Fruit fly (Drosophila melanogaster) whole organism, embryonic: ENCODE measurements around the gene CG8851.

Experiments used
- BtbVII ChIP-seq: fragments of 200-800 bp; sonication (Bioruptor generic); optimal IDR thresholded peaks from 3 replicates; lab custom pipeline; 2017; ENCODE audit warnings: missing biosample characterization, mild to moderate bottlenecking, missing genetic modification characterization
- CG11456 ChIP-seq: fragments of 200-800 bp; sonication (Bioruptor generic); IDR thresholded peaks from 3 replicates; pipeline ENCODE4 v1.3.6; 2022; ENCODE audit warnings: missing biosample characterization, missing genetic modification characterization
- CG12219 ChIP-seq: fragments of 200-800 bp; sonication (Bioruptor generic); optimal IDR thresholded peaks from 3 replicates; lab custom pipeline; 2018; ENCODE audit warnings: missing biosample characterization, mild to moderate bottlenecking, missing genetic modification characterization
- CG13123 ChIP-seq: fragments of 200-800 bp; sonication (Bioruptor generic); optimal IDR thresholded peaks from 2 replicates; lab custom pipeline; 2016; ENCODE audit warnings: missing biosample characterization, missing genetic modification characterization
- CG15514 ChIP-seq: fragments of 200-800 bp; sonication (Bioruptor generic); optimal IDR thresholded peaks from 3 replicates; lab custom pipeline; 2017; ENCODE audit warnings: missing biosample characterization, missing genetic modification characterization, mild to moderate bottlenecking, moderate library complexity, missing genetic modification reagents
- CG16813 ChIP-seq: fragments of 200-800 bp; sonication (Bioruptor generic); IDR thresholded peaks from 3 replicates; pipeline ENCODE4 v1.3.6; 2022; ENCODE audit warnings: missing biosample characterization, missing genetic modification characterization; ENCODE audit not compliant: partially characterized antibody
- CG16815 ChIP-seq: fragments of 200-800 bp; sonication (Bioruptor generic); optimal IDR thresholded peaks from 3 replicates; lab custom pipeline; 2017; ENCODE audit warnings: missing biosample characterization, mild to moderate bottlenecking, missing genetic modification characterization
- CG18011 ChIP-seq: fragments of 200-800 bp; sonication (Bioruptor generic); optimal IDR thresholded peaks from 2 replicates; lab custom pipeline; 2017; ENCODE audit warnings: missing biosample characterization, missing genetic modification characterization, mild to moderate bottlenecking, moderate library complexity, missing genotype
- CG1832 ChIP-seq: fragments of 200-800 bp; sonication (Bioruptor generic); optimal IDR thresholded peaks from 2 replicates; lab custom pipeline; 2017; ENCODE audit warnings: missing biosample characterization, mild to moderate bottlenecking, missing genetic modification characterization, inconsistent platforms
- CG31224 ChIP-seq: fragments of 200-800 bp; sonication (Bioruptor generic); IDR thresholded peaks from 2 replicates; pipeline ENCODE4 v1.3.6; 2022; ENCODE audit warnings: missing biosample characterization, missing genetic modification characterization
- CG31441 ChIP-seq: fragments of 200-800 bp; sonication (Bioruptor generic); IDR thresholded peaks from 2 replicates; pipeline ENCODE4 v1.3.6; 2022; ENCODE audit warnings: missing biosample characterization, missing genetic modification characterization
- CG32772 ChIP-seq: fragments of 200-800 bp; sonication (Bioruptor generic); IDR thresholded peaks from 2 replicates; pipeline ENCODE4 v1.3.6; 2022; ENCODE audit warnings: missing biosample characterization, missing genetic modification characterization
- CG3726 ChIP-seq: fragments of 200-800 bp; sonication (Bioruptor generic); IDR thresholded peaks from 3 replicates; pipeline ENCODE4, ENCODE4 v1.3.6; 2022; ENCODE audit warnings: missing biosample characterization, missing genetic modification characterization
- CG3995 ChIP-seq: fragments of 200-800 bp; sonication (Bioruptor generic); optimal IDR thresholded peaks from 3 replicates; lab custom pipeline; 2016; ENCODE audit warnings: missing biosample characterization, missing genetic modification characterization
- CG42726 ChIP-seq: fragments of 200-800 bp; sonication (Bioruptor generic); IDR thresholded peaks from 2 replicates; pipeline ENCODE4 v1.3.6; 2022; ENCODE audit warnings: missing biosample characterization, missing genetic modification characterization; ENCODE audit not compliant: partially characterized antibody
- CG4820 ChIP-seq: fragments of 200-800 bp; sonication (Bioruptor generic); optimal IDR thresholded peaks from 3 replicates; lab custom pipeline; 2016; ENCODE audit warnings: missing biosample characterization, missing genetic modification characterization
- CG5245 ChIP-seq: fragments of 200-800 bp; sonication (Bioruptor generic); optimal IDR thresholded peaks from 3 replicates; lab custom pipeline; 2016; ENCODE audit warnings: missing biosample characterization, missing genetic modification characterization
- CG6689 ChIP-seq: fragments of 200-800 bp; sonication (Bioruptor generic); IDR thresholded peaks from 2 replicates; pipeline ENCODE4 v1.3.6; 2022; ENCODE audit warnings: missing biosample characterization, missing genetic modification characterization
- CG7357 ChIP-seq: fragments of 200-800 bp; sonication (Bioruptor generic); IDR thresholded peaks from 3 replicates; pipeline ENCODE4 v1.3.6; 2022; ENCODE audit warnings: missing biosample characterization, missing genetic modification characterization
- CkIIα-i1 ChIP-seq: fragments of 200-800 bp; sonication (Bioruptor generic); IDR thresholded peaks from 2 replicates; pipeline ENCODE4 v1.3.6; 2022; ENCODE audit warnings: missing biosample characterization, missing genetic modification characterization
- D19B ChIP-seq: fragments of 200-800 bp; sonication (Bioruptor generic); optimal IDR thresholded peaks from 2 replicates; lab custom pipeline; 2017; ENCODE audit warnings: missing biosample characterization, mild to moderate bottlenecking, missing genetic modification characterization
- Dfd ChIP-seq, 2 experiments: fragments of >200 bp; optimal IDR thresholded peaks; 2 replicates each; lab custom pipeline; 2017; ENCODE audit warnings: missing biosample characterization in 2 of 2, missing genetic modification characterization in 2 of 2
- Dip3 ChIP-seq: fragments of 200-800 bp; sonication (Bioruptor generic); optimal IDR thresholded peaks from 3 replicates; lab custom pipeline; 2016; ENCODE audit warnings: missing biosample characterization, missing genetic modification characterization
- Eip74EF ChIP-seq, 2 experiments: fragments of 200-800 bp in 1 of 2; fragments of >200 bp in 1 of 2; sonication (Bioruptor generic) in 1 of 2; optimal IDR thresholded peaks; 2 replicates each; lab custom pipeline; 2017 to 2019; ENCODE audit warnings: missing biosample characterization in 2 of 2, missing genetic modification characterization in 2 of 2, mild to moderate bottlenecking in 1 of 2, moderate library complexity in 1 of 2
- Elba2 ChIP-seq: fragments of 200-800 bp; sonication (Bioruptor generic); optimal IDR thresholded peaks from 3 replicates; lab custom pipeline; 2016; ENCODE audit warnings: missing biosample characterization, missing genetic modification characterization
- Ets97D ChIP-seq: fragments of 200-800 bp; sonication (Bioruptor generic); optimal IDR thresholded peaks from 3 replicates; lab custom pipeline; 2016; ENCODE audit warnings: missing biosample characterization, missing genetic modification characterization
- Gug ChIP-seq: fragments of 200-800 bp; sonication (Bioruptor generic); IDR thresholded peaks from 4 replicates; pipeline ENCODE4 v1.3.6; 2022; ENCODE audit warnings: missing biosample characterization, missing genetic modification characterization
- H15 ChIP-seq: fragments of 200-800 bp; sonication (Bioruptor generic); IDR thresholded peaks from 3 replicates; pipeline ENCODE4 v1.3.6; 2022; ENCODE audit warnings: missing biosample characterization, missing genetic modification characterization
- H2.0 ChIP-seq: fragments of 200-800 bp; sonication (Bioruptor generic); IDR thresholded peaks from 2 replicates; pipeline ENCODE4 v1.3.6; 2022; ENCODE audit warnings: missing biosample characterization, missing genetic modification characterization
- NC2β ChIP-seq: fragments of 200-800 bp; sonication (Bioruptor generic); optimal IDR thresholded peaks from 2 replicates; lab custom pipeline; 2016; ENCODE audit warnings: missing biosample characterization, missing genetic modification characterization
- Optix ChIP-seq: fragments of 200-800 bp; sonication (Bioruptor generic); IDR thresholded peaks from 3 replicates; pipeline ENCODE4 v1.3.6; 2022; ENCODE audit warnings: missing biosample characterization, missing genetic modification characterization
- Ssrp ChIP-seq: fragments of 200-800 bp; sonication (Bioruptor generic); optimal IDR thresholded peaks from 2 replicates; lab custom pipeline; 2018; ENCODE audit warnings: missing biosample characterization, mild to moderate bottlenecking, missing genetic modification characterization, moderate library complexity
- ato ChIP-seq: fragments of 200-800 bp; sonication (Bioruptor generic); IDR thresholded peaks from 2 replicates; pipeline ENCODE4 v1.3.6; 2022; ENCODE audit warnings: missing biosample characterization, missing genetic modification characterization; ENCODE audit not compliant: partially characterized antibody
- danr ChIP-seq: fragments of 200-800 bp; sonication (Bioruptor generic); IDR thresholded peaks from 2 replicates; pipeline ENCODE4 v1.3.6; 2022; ENCODE audit warnings: missing biosample characterization, missing genetic modification characterization
- emc ChIP-seq: fragments of 200-800 bp; sonication (Bioruptor generic); optimal IDR thresholded peaks from 2 replicates; lab custom pipeline; 2016; ENCODE audit warnings: missing biosample characterization, missing genetic modification characterization
- gce ChIP-seq: fragments of 200-800 bp; sonication (Bioruptor generic); IDR thresholded peaks from 3 replicates; pipeline ENCODE4 v1.3.6; 2022; ENCODE audit warnings: missing biosample characterization, missing genetic modification characterization
- grn ChIP-seq: fragments of 200-800 bp; sonication (Bioruptor generic); optimal IDR thresholded peaks from 3 replicates; lab custom pipeline; 2017; ENCODE audit warnings: missing biosample characterization, missing genetic modification characterization
- ind ChIP-seq: fragments of 200-800 bp; sonication (Bioruptor generic); optimal IDR thresholded peaks from 3 replicates; lab custom pipeline; 2016; ENCODE audit warnings: missing biosample characterization, missing genetic modification characterization
- jumu ChIP-seq: fragments of 200-800 bp; sonication (Bioruptor generic); optimal IDR thresholded peaks from 3 replicates; lab custom pipeline; 2016; ENCODE audit warnings: missing biosample characterization, missing genetic modification characterization
- lola ChIP-seq, 3 experiments: fragments of >200 bp in 2 of 3; fragments of 200-800 bp in 1 of 3; sonication (Bioruptor generic) in 1 of 3; optimal IDR thresholded peaks; 2 replicates each; lab custom pipeline; 2017 to 2019; ENCODE audit warnings: missing biosample characterization in 3 of 3, missing genetic modification characterization in 3 of 3, mild to moderate bottlenecking in 1 of 3, moderate library complexity in 1 of 3
- lov ChIP-seq, 2 experiments: fragments of 200-800 bp in 1 of 2; fragments of >200 bp in 1 of 2; sonication (Bioruptor generic) in 1 of 2; IDR thresholded peaks in 1 of 2; optimal IDR thresholded peaks in 1 of 2; 2 replicates in 1 of 2; 3 replicates in 1 of 2; pipeline versions ENCODE4 v1.3.6 to Lab custom; 2017 to 2022; ENCODE audit warnings: missing biosample characterization in 1 of 2, missing genetic modification characterization in 1 of 2
- maf-S ChIP-seq: fragments of 200-800 bp; sonication (Bioruptor generic); optimal IDR thresholded peaks from 2 replicates; lab custom pipeline; 2016; ENCODE audit warnings: missing biosample characterization, missing genetic modification characterization
- onecut ChIP-seq: fragments of 200-800 bp; sonication (Bioruptor generic); IDR thresholded peaks from 2 replicates; pipeline ENCODE4 v1.3.6; 2022; ENCODE audit warnings: missing biosample characterization, missing genetic modification characterization
- pfk ChIP-seq: fragments of 200-800 bp; sonication (Bioruptor generic); optimal IDR thresholded peaks from 2 replicates; lab custom pipeline; 2018; ENCODE audit warnings: missing biosample characterization, mild to moderate bottlenecking, missing genetic modification characterization, moderate library complexity
- pzg ChIP-seq: fragments of 200-800 bp; sonication (Bioruptor generic); optimal IDR thresholded peaks from 3 replicates; lab custom pipeline; 2018; ENCODE audit warnings: missing biosample characterization, mild to moderate bottlenecking, missing genetic modification characterization, moderate library complexity
- row ChIP-seq: fragments of 200-800 bp; sonication (Bioruptor generic); IDR thresholded peaks from 3 replicates; pipeline ENCODE4 v1.3.6; 2022; ENCODE audit warnings: missing biosample characterization, missing genetic modification characterization
- run ChIP-seq: fragments of 200-800 bp; sonication (Bioruptor generic); optimal IDR thresholded peaks from 3 replicates; lab custom pipeline; 2018; ENCODE audit warnings: missing biosample characterization, mild to moderate bottlenecking, missing genetic modification characterization
- so ChIP-seq: fragments of 200-800 bp; sonication (Bioruptor generic); IDR thresholded peaks from 3 replicates; pipeline ENCODE4 v1.3.6; 2022; ENCODE audit warnings: missing biosample characterization, missing genetic modification characterization
- sug ChIP-seq: fragments of 200-800 bp; optimal IDR thresholded peaks from 2 replicates; lab custom pipeline; 2019; ENCODE audit warnings: missing biosample characterization, mild to moderate bottlenecking, missing genetic modification characterization, moderate library complexity
- tll ChIP-seq, 2 experiments: fragments of 200-800 bp in 1 of 2; fragments of >200 bp in 1 of 2; sonication (Bioruptor generic) in 1 of 2; optimal IDR thresholded peaks; 2 replicates each; lab custom pipeline; 2017 to 2019; ENCODE audit warnings: missing biosample characterization in 2 of 2, missing genetic modification characterization in 2 of 2, mild to moderate bottlenecking in 1 of 2, moderate library complexity in 1 of 2
- vnd ChIP-seq: fragments of 200-800 bp; sonication (Bioruptor generic); IDR thresholded peaks from 3 replicates; pipeline ENCODE4 v1.3.6; 2022; ENCODE audit warnings: missing biosample characterization, missing genetic modification characterization; ENCODE audit not compliant: partially characterized antibody

The CG8851 gene

DNA sequence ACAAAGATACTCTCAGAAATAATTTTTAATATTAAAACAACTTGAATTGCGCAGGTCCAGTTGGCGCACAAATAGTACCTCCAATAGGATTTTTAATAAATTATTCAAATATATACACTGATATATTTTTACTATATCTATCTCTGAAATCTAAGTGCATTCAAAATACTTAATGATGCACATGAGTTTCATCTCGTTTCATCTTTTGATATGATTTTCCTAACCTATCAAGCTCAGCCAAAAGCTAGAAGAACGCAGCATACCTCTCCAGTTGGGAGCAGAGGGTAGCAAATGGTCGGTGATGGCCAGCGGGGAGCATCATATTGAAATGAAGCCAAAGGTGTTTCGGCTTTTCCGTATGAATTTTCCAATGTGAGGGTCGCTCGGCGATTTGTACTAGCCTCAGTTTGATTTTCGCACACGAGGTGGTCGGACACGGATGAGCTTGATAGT is 5.3 kb downstream of the CG8851 start, which contains the start of gene CG8852 (continued):
- no peak for TF ChIP-seq tll (GFP tag; optimal IDR thresholded peaks at IDR 0.05; lab: Kevin White, UChicago)
- TF ChIP-seq CkIIα-i1 (GFP tag; lab: Robert Waterston, UW): no peak
- peak; percentile 65 for TF ChIP-seq D19B
- no peak for TF ChIP-seq pzg (GFP tag; lab: Kevin White, UChicago)
- no peak for TF ChIP-seq Elba2 (GFP tag; lab: Kevin White, UChicago)
- TF ChIP-seq CG4820 (GFP tag; lab: Kevin White, UChicago): no peak
- no peak for TF ChIP-seq CG7357
- TF ChIP-seq Dfd (GFP tag; optimal IDR thresholded peaks at IDR 0.05; lab: Kevin White, UChicago): no peak
- TF ChIP-seq vnd (GFP tag; lab: Robert Waterston, UW): no peak
- no peak for TF ChIP-seq CG3995 (GFP tag; lab: Kevin White, UChicago)
- no peak for TF ChIP-seq CG5245
- TF ChIP-seq CG15514 (GFP tag; lab: Kevin White, UChicago): no peak
- TF ChIP-seq NC2β (GFP tag; lab: Kevin White, UChicago): no peak
- TF ChIP-seq Ets97D (GFP tag; lab: Kevin White, UChicago): no peak
- no peak for TF ChIP-seq maf-S
- TF ChIP-seq danr (GFP tag; lab: Robert Waterston, UW): no peak
- TF ChIP-seq CG16813 (GFP tag; lab: Robert Waterston, UW): no peak
- no peak for TF ChIP-seq Eip74EF (GFP tag; optimal IDR thresholded peaks at IDR 0.05; lab: Kevin White, UChicago)
- no peak for TF ChIP-seq BtbVII (GFP tag; lab: Kevin White, UChicago)
- peak; percentile 30 for TF ChIP-seq ind (GFP tag; lab: Kevin White, UChicago)
- no peak for TF ChIP-seq lov (optimal IDR thresholded peaks at IDR 0.05; lab: Kevin White, UChicago)
- no peak for TF ChIP-seq lov (GFP tag; IDR thresholded peaks at IDR 0.05; lab: Robert Waterston, UW)
- no peak for TF ChIP-seq onecut (GFP tag; lab: Robert Waterston, UW)
- TF ChIP-seq CG31441 (GFP tag; lab: Robert Waterston, UW): no peak
- TF ChIP-seq H2.0 (GFP tag; lab: Robert Waterston, UW): no peak
- no peak for TF ChIP-seq H15 (GFP tag; lab: Robert Waterston, UW)
- TF ChIP-seq CG3726 (GFP tag; lab: Robert Waterston, UW): no peak
- TF ChIP-seq run (tag; lab: Kevin White, UChicago): no peak
- no peak for TF ChIP-seq CG32772 (GFP tag; lab: Robert Waterston, UW)
- TF ChIP-seq Ssrp: peak; percentile 7
- TF ChIP-seq CG1832 (GFP tag; lab: Kevin White, UChicago): no peak
- no peak for TF ChIP-seq CG11456 (GFP tag; lab: Robert Waterston, UW)
- TF ChIP-seq CG42726 (GFP tag; lab: Robert Waterston, UW): no peak
- 0 out of 3 replicates have a peak, but pooled peaks have one; percentile 13 for TF ChIP-seq so (GFP tag; lab: Robert Waterston, UW)
- TF ChIP-seq Gug: 0 out of 4 replicates have a peak, but pooled peaks have one; percentile 34
- TF ChIP-seq ato: no peak
- TF ChIP-seq emc (GFP tag; lab: Kevin White, UChicago): no peak
- TF ChIP-seq Dip3 (GFP tag; lab: Kevin White, UChicago): no peak
- no peak for TF ChIP-seq lola (GFP tag; optimal IDR thresholded peaks at IDR 0.05; lab: Kevin White, UChicago)
- TF ChIP-seq CG13123 (GFP tag; lab: Kevin White, UChicago): no peak
- no peak for TF ChIP-seq CG18011
- TF ChIP-seq CG16815 (GFP tag; lab: Kevin White, UChicago): no peak
- no peak for TF ChIP-seq CG31224 (GFP tag; lab: Robert Waterston, UW)
- TF ChIP-seq row: peak; percentile 76
- TF ChIP-seq jumu: no peak
- no peak for TF ChIP-seq CG12219
- TF ChIP-seq CG6689 (GFP tag; lab: Robert Waterston, UW): peak; percentile 35
- no peak for TF ChIP-seq pfk (GFP tag; lab: Kevin White, UChicago)
- TF ChIP-seq sug (tag; lab: Kevin White, UChicago): no peak
- TF ChIP-seq Optix (GFP tag; lab: Robert Waterston, UW): no peak
- no peak for TF ChIP-seq grn (GFP tag; lab: Kevin White, UChicago)
- TF ChIP-seq gce (GFP tag; lab: Robert Waterston, UW): no peak; the same call in 2 of the 3 replicates
